Worm (Caenorhabditis elegans) whole organism, young adult: Measurements from ENCODE around the gene C46E10.8.

Experiments used
- D2030.7 ChIP-seq: fragments of 200-800 bp; sonication (Bioruptor generic); IDR thresholded peaks from 2 replicates; pipeline ENCODE4 v1.3.6; 2022; ENCODE audit warnings: missing genetic modification reagents, missing genetic modification characterization, missing compliant biosample characterization
- F22D6.2 ChIP-seq: sonication (generic microtip); optimal IDR thresholded peaks from 2 replicates; lab custom pipeline; 2016; ENCODE audit warnings: mild to moderate bottlenecking, missing genetic modification characterization, missing compliant biosample characterization
- F37B4.10 ChIP-seq: fragments of 200-800 bp; sonication (Bioruptor generic); IDR thresholded peaks from 2 replicates; pipeline ENCODE4 v1.3.6; 2022; ENCODE audit warnings: missing genetic modification characterization, missing compliant biosample characterization
- F57A8.1 ChIP-seq: fragments of 200-800 bp; sonication (Bioruptor generic); optimal IDR thresholded peaks from 2 replicates; lab custom pipeline; 2018; ENCODE audit warnings: mild to moderate bottlenecking, missing genetic modification characterization, moderate library complexity, missing compliant biosample characterization
- F57C9.4 ChIP-seq: sonication (generic microtip); optimal IDR thresholded peaks from 2 replicates; lab custom pipeline; 2017; ENCODE audit warnings: mild to moderate bottlenecking, missing genetic modification characterization, missing compliant biosample characterization
- Y53G8AR.9 ChIP-seq: fragments of 200-800 bp; sonication (Bioruptor generic); conservative IDR thresholded peaks from 2 replicates; pipeline ENCODE4 v1.3.6; 2022; ENCODE audit warnings: missing genetic modification reagents, missing genetic modification characterization, missing compliant biosample characterization
- Y56A3A.18 ChIP-seq: fragments of 200-800 bp; sonication (Bioruptor generic); IDR thresholded peaks from 2 replicates; pipeline ENCODE4 v1.3.6; 2022; ENCODE audit warnings: missing genetic modification reagents, missing genetic modification characterization, missing compliant biosample characterization
- Y79H2A.3 ChIP-seq: fragments of 200-800 bp; sonication (Bioruptor generic); conservative IDR thresholded peaks from 2 replicates; pipeline ENCODE4 v1.3.6; 2022; ENCODE audit warnings: missing genetic modification reagents, missing genetic modification characterization, missing compliant biosample characterization
- Y95B8A.8 ChIP-seq: fragments of 200-800 bp; sonication (Bioruptor generic); IDR thresholded peaks from 2 replicates; pipeline ENCODE4 v1.3.6; 2022; ENCODE audit warnings: missing genetic modification reagents, missing genetic modification characterization, missing compliant biosample characterization
- akir-1 ChIP-seq: fragments of 200-800 bp; sonication (Bioruptor generic); optimal IDR thresholded peaks from 2 replicates; lab custom pipeline; 2018; ENCODE audit warnings: mild to moderate bottlenecking, missing genetic modification characterization, moderate library complexity, missing compliant biosample characterization
- athp-1 ChIP-seq: sonication (generic microtip); optimal IDR thresholded peaks from 2 replicates; lab custom pipeline; 2017; ENCODE audit warnings: mild to moderate bottlenecking, missing genetic modification characterization, missing compliant biosample characterization
- ceh-40 ChIP-seq: fragments of 200-800 bp; sonication (Bioruptor generic); IDR thresholded peaks from 2 replicates; pipeline ENCODE4 v1.3.6; 2022; ENCODE audit warnings: missing genetic modification characterization, missing compliant biosample characterization
- chd-7 ChIP-seq: sonication (generic microtip); optimal IDR thresholded peaks from 2 replicates; lab custom pipeline; 2016; ENCODE audit warnings: mild to moderate bottlenecking, missing genetic modification characterization, moderate library complexity, missing compliant biosample characterization
- dox-1 ChIP-seq: fragments of 200-800 bp; sonication (Bioruptor generic); IDR thresholded peaks from 2 replicates; pipeline ENCODE4 v1.3.6; 2022; ENCODE audit warnings: missing genetic modification reagents, missing genetic modification characterization, missing compliant biosample characterization
- egl-18 ChIP-seq: fragments of 200-800 bp; sonication (Bioruptor generic); IDR thresholded peaks from 2 replicates; pipeline ENCODE4 v1.3.6; 2022; ENCODE audit warnings: missing genetic modification reagents, missing genetic modification characterization, missing compliant biosample characterization
- egl-44 ChIP-seq: fragments of 200-800 bp; sonication (Bioruptor generic); IDR thresholded peaks from 2 replicates; pipeline ENCODE4 v1.3.6; 2022; ENCODE audit warnings: missing genetic modification reagents, missing genetic modification characterization, missing compliant biosample characterization
- hlh-12 ChIP-seq: sonication (generic microtip); optimal IDR thresholded peaks from 2 replicates; lab custom pipeline; 2016; ENCODE audit warnings: missing genetic modification characterization, missing compliant biosample characterization
- let-526 ChIP-seq: fragments of 200-800 bp; sonication (Bioruptor generic); IDR thresholded peaks from 2 replicates; pipeline ENCODE4 v1.3.6; 2022; ENCODE audit warnings: missing genetic modification reagents, missing genetic modification characterization, missing compliant biosample characterization
- madf-10 ChIP-seq: sonication (generic microtip); optimal IDR thresholded peaks from 2 replicates; lab custom pipeline; 2016; ENCODE audit warnings: mild to moderate bottlenecking, missing genetic modification characterization, missing compliant biosample characterization
- madf-8 ChIP-seq: fragments of 200-800 bp; sonication (Bioruptor generic); conservative IDR thresholded peaks from 2 replicates; pipeline ENCODE4 v1.3.6; 2022; ENCODE audit warnings: missing genetic modification reagents, missing genetic modification characterization, missing compliant biosample characterization
- nfya-1 ChIP-seq: sonication (generic microtip); optimal IDR thresholded peaks from 2 replicates; lab custom pipeline; 2017; ENCODE audit warnings: antibody characterized with exemption, missing compliant biosample characterization, missing genetic modification characterization, borderline replicate concordance; ENCODE audit not compliant: insufficient read depth
- nfyb-1 ChIP-seq: fragments of 200-800 bp; sonication (Bioruptor generic); IDR thresholded peaks from 2 replicates; pipeline ENCODE4 v1.3.6; 2022; ENCODE audit warnings: missing genetic modification reagents, missing genetic modification characterization, missing compliant biosample characterization
- nhr-179 ChIP-seq: sonication (generic microtip); optimal IDR thresholded peaks from 2 replicates; lab custom pipeline; 2016; ENCODE audit warnings: mild to moderate bottlenecking, missing genetic modification characterization, missing compliant biosample characterization
- nhr-27 ChIP-seq: fragments of 200-800 bp; sonication (Bioruptor generic); optimal IDR thresholded peaks from 2 replicates; lab custom pipeline; 2018; ENCODE audit warnings: mild to moderate bottlenecking, missing genetic modification characterization, moderate library complexity, missing compliant biosample characterization
- nhr-80 ChIP-seq: sonication (generic microtip); optimal IDR thresholded peaks from 2 replicates; lab custom pipeline; 2016; ENCODE audit warnings: missing genetic modification characterization, missing compliant biosample characterization
- pbrm-1 ChIP-seq: fragments of 200-800 bp; sonication (Bioruptor generic); IDR thresholded peaks from 2 replicates; pipeline ENCODE4 v1.3.6; 2022; ENCODE audit warnings: missing genetic modification reagents, missing genetic modification characterization, missing compliant biosample characterization
- rcor-1 ChIP-seq: fragments of 200-800 bp; sonication (Bioruptor generic); IDR thresholded peaks from 2 replicates; pipeline ENCODE4 v1.3.6; 2022; ENCODE audit warnings: missing genetic modification reagents, missing genetic modification characterization, missing compliant biosample characterization
- sea-2 ChIP-seq: fragments of 200-800 bp; sonication (Bioruptor generic); IDR thresholded peaks from 2 replicates; pipeline ENCODE4 v1.3.6; 2022; ENCODE audit warnings: missing genetic modification characterization, missing compliant biosample characterization
- sptf-2 ChIP-seq: fragments of 200-800 bp; sonication (Bioruptor generic); optimal IDR thresholded peaks from 2 replicates; lab custom pipeline; 2018; ENCODE audit warnings: mild to moderate bottlenecking, missing genetic modification characterization, missing compliant biosample characterization
- tbp1 ChIP-seq: fragments of 200-800 bp; sonication (Bioruptor generic); optimal IDR thresholded peaks from 2 replicates; lab custom pipeline; 2018; ENCODE audit warnings: mild to moderate bottlenecking, missing genetic modification characterization, missing compliant biosample characterization
- zfh-2 ChIP-seq: fragments of 200-800 bp; sonication (Bioruptor generic); conservative IDR thresholded peaks from 2 replicates; pipeline ENCODE4 v1.3.6; 2022; ENCODE audit warnings: missing genetic modification reagents, missing genetic modification characterization, missing compliant biosample characterization
- ztf-18 ChIP-seq: sonication (generic microtip); optimal IDR thresholded peaks from 2 replicates; lab custom pipeline; 2016; ENCODE audit warnings: missing genotype, mild to moderate bottlenecking, missing genetic modification characterization, missing compliant biosample characterization

C46E10.8 gene

DNA sequence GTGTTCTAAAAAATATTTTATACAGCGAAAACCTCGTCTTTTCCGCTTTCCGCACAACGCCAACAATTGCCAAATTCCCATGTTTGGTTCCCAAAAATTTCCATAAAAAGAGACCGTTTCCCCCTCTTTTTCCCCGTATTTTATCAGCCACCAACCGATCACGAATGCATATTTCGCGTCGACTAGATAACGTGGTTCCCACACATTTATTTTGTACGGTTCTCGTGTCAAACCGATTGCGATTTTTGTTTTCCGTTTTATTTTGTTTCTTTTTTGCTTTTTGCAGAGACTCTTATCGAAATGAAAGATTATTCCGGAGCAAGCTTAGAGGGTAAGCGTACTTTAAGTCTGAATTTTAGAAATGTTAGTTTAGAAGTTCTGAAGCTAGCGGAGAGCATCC, 6.9 kb downstream of the C46E10.8 start, which contains the start of gene C46E10.3:
C46E10.3 (plus strand) TSS at position 301 of the 400 bp plus-strand sequence.
- TF ChIP-seq zfh-2 (GFP tag; lab: Robert Waterston, UW) (no peak), Y79H2A.3 (GFP tag; lab: Robert Waterston, UW) (no peak), nhr-80 (no peak), madf-8 (GFP tag; lab: Robert Waterston, UW) (no peak), pbrm-1 (GFP tag; lab: Robert Waterston, UW) (no peak), dox-1 (GFP tag; lab: Robert Waterston, UW) (no peak), egl-44 (GFP tag; lab: Robert Waterston, UW) (no peak), madf-10 (no peak), rcor-1 (no peak), F57A8.1 (GFP tag; lab: Kevin White, UChicago) (no peak), egl-18 (GFP tag; lab: Robert Waterston, UW) (no peak), D2030.7 (GFP tag; lab: Robert Waterston, UW) (no peak)

DNA sequence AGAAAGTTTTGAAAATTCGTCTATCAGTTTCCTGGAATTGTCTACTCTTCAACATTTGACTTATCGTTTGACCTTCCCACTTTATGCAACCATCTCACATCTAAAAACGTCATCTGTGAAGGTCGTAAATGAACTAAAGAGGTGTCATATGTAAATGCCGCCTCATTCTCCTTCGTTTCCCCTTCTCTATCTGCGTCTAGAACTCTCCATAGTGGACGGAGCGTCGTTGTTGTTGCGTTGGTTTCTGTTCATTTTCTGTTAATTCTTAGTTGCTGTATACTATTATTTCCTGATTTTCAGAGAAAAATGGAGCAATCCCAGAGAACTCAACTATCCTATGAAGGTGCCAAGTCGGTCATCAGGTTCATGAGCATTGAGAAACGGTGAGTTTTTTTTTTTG, 10.9 kb downstream of the C46E10.8 start, which contains the start of gene fbxc-52:
fbxc-52 (plus strand) TSS at position 301 of the 400 bp plus-strand sequence.
- TF ChIP-seq nfyb-1 (GFP tag; lab: Robert Waterston, UW): 0 out of 2 replicates have a peak, but pooled peaks have one; percentile 11
- TF ChIP-seq nhr-27 (tag; lab: Kevin White, UChicago): no peak
- TF ChIP-seq F22D6.2: no peak

DNA sequence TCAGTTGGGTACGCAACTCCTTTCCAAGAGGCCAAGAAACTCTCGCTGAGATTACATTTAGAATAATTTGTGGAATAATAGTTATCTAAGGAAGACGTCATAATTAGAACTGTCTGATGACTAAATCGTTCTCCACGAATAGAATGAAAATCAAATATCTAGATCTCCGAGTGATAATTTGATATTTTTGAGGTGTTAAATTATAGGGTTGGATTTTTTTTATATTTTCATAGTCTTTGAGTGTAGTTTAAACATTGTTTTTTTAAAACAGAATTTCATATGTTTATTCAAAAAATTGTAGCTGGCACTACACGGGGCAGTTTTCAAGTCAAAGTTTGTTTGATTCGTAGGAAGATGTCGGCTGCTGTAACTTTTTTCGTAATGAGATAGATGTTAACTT, 11.4 kb downstream of the C46E10.8 start, which contains the start of gene srh-99:
srh-99 (minus strand) TSS at position 101 of the 400 bp plus-strand sequence.
- TF ChIP-seq hlh-12 (tag; lab: Kevin White, UChicago) (no peak), nfya-1 (tag; lab: Kevin White, UChicago) (no peak), Y56A3A.18 (GFP tag; lab: Robert Waterston, UW) (no peak), chd-7 (no peak), egl-18 (GFP tag; lab: Robert Waterston, UW) (no peak), F37B4.10 (no peak), ztf-18 (tag; lab: Kevin White, UChicago) (no peak), sptf-2 (GFP tag; lab: Kevin White, UChicago) (no peak), Y53G8AR.9 (GFP tag; lab: Robert Waterston, UW) (no peak), dox-1 (GFP tag; lab: Robert Waterston, UW) (no peak), Y95B8A.8 (no peak), tbp1 (GFP tag; lab: Kevin White, UChicago) (no peak)

DNA sequence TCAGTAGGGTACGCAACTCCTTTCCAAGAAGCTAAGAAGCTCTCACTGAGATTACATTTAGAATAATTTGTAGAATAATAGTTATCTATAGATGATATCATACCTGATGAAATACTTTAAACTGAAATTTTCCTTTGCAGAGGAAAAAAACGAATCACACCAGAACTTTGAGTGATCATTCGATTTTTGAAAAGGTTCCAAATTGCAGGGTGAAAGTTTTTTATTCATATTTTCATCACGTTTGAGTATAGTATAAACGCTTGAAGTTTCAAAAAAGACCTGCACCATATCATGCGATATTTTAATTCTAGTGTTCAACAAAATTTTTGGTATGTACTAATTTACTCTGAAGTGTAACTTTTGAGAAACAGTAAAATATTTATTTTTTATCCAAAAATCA, 13.3 kb downstream of the C46E10.8 start, which contains the start of gene srh-100:
srh-100 (minus strand) TSS at position 101 of the 400 bp plus-strand sequence.
- no peak for TF ChIP-seq ceh-40 (GFP tag; lab: Robert Waterston, UW)
- TF ChIP-seq, all 124 proteins: peak for 0

DNA sequence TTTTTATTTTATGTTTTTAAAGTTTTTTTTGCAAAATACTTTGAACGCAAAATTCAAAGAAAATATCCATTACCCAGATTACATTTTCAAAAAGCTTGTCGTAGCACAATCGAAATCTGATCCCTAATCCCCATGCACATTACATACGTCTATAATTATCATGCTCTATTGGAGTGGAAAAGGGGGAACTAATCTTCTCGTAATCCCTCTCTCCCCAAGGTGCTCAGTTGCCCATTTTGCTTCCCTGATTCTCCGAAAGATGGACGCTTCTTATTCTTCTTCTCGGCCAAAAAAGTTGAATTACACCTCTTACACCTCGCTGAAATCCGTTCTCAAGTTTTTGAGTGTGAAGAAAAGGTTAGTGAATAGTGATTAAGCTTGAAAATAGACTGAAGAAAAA, 16.8 kb downstream of the C46E10.8 start, which contains the start of gene fbxc-53:
fbxc-53 (plus strand) TSS at position 245 of the 400 bp plus-strand sequence.
- TF ChIP-seq nhr-179 (tag; lab: Kevin White, UChicago): no peak
- TF ChIP-seq F57C9.4: no peak
- no peak for TF ChIP-seq athp-1
- no peak for TF ChIP-seq let-526

DNA sequence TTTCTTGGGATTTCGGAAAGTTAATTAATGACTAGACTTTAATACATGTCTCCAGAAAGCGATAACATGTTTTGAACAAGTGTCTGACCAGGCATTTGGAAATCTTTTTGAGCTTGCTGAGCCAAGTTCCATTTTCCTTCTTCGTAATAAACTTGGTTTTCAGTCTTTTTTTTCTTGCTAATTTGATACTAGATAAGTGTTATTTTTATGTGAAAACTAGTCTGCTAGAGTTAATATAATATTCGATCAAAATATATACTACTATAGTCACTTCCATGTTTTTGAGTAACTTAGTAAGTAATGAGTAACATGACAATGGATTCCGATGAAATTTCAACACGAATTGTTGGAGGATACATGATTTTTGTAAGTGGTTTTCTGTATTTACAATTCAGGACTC, 18.6 kb downstream of the C46E10.8 start, which contains the start of gene srx-110:
srx-110 (plus strand) TSS at position 301 of the 400 bp plus-strand sequence.
- no peak for TF ChIP-seq sea-2 (GFP tag; lab: Robert Waterston, UW)
- no peak for TF ChIP-seq akir-1
- no peak for TF ChIP-seq pbrm-1 (GFP tag; lab: Robert Waterston, UW)
